Worm (Caenorhabditis elegans) whole organism, midembryonic: ENCODE measurements around the gene srg-15.

ENCODE experiments used
- T22C8.4 ChIP-seq: fragments of 200-800 bp; sonication (Bioruptor generic); IDR thresholded peaks from 2 replicates; pipeline ENCODE4 v1.3.6; 2022; ENCODE audit warnings: missing genetic modification characterization, missing compliant biosample characterization
- flt-1 ChIP-seq: fragments of 200-800 bp; sonication (Bioruptor generic); IDR thresholded peaks from 2 replicates; pipeline ENCODE4 v1.3.6; 2022; ENCODE audit warnings: missing genetic modification characterization, missing compliant biosample characterization
- med-1 ChIP-seq: sonication (generic microtip); optimal IDR thresholded peaks from 2 replicates; lab custom pipeline; 2017; ENCODE audit warnings: missing genetic modification characterization, mild to moderate bottlenecking, missing compliant biosample characterization, antibody characterized with exemption, missing genetic modification reagents; ENCODE audit not compliant: insufficient read depth
- tab-1 ChIP-seq: fragments of 200-800 bp; sonication (Bioruptor generic); IDR thresholded peaks from 2 replicates; pipeline ENCODE4 v1.3.6; 2022; ENCODE audit warnings: missing genetic modification characterization, missing compliant biosample characterization
- ztf-23 ChIP-seq: fragments of 200-800 bp; sonication (Bioruptor generic); IDR thresholded peaks from 2 replicates; pipeline ENCODE4 v1.3.6; 2022; ENCODE audit warnings: missing genetic modification reagents, missing genetic modification characterization, missing compliant biosample characterization
- ztf-29 ChIP-seq: fragments of 200-800 bp; sonication (Bioruptor generic); IDR thresholded peaks from 2 replicates; pipeline ENCODE4 v1.3.6; 2022; ENCODE audit warnings: missing genetic modification reagents, missing genetic modification characterization, missing compliant biosample characterization

DNA sequence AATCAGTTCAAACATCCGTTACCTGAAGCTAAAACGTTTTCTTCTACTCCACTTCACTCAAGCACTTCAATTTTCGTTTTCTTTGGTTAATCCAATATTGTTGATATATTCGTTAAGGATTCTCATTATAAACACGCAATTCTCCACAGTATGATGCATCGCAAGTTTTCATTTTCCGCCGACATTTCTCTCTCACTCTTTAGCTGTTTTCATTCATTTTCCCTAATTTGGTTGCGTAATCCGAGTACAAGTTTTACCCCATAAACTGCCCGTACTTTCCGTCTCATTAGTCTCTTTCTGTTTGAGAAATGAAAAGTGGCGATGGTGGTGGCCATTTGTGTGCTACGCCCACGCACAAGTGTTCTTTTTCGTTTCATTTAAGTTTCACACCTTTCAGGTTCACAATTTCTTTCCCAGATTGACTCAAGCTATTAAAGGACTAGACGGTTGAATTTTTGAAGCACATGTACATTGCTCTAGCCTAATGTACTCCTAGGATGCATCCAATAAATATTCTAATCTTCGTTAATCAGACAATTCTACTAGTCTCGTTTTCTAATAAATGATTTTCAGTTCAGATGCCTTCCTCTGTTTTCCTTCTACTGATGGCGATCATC, 18.8 kb downstream of the srg-15 start, which contains the start of gene C34C6.3:
- no peak for TF ChIP-seq flt-1 (GFP tag; lab: Robert Waterston, UW)
- no peak for TF ChIP-seq ztf-23
- no peak for TF ChIP-seq T22C8.4
- no peak for TF ChIP-seq med-1 (GFP tag; lab: Kevin White, UChicago)
- TF ChIP-seq tab-1: no peak
- TF ChIP-seq ztf-29: no peak
